Fruit fly (Drosophila melanogaster) S2 (cell line): ENCODE measurements around the gene tow.

ENCODE experiments used
- CG8478 ChIP-seq: fragments of >200 bp; optimal IDR thresholded peaks from 2 replicates; lab custom pipeline; 2018
- CTCF ChIP-seq, 2 experiments: fragments of >200 bp; optimal IDR thresholded peaks; 2 replicates each; lab custom pipeline; 2018

DNA sequence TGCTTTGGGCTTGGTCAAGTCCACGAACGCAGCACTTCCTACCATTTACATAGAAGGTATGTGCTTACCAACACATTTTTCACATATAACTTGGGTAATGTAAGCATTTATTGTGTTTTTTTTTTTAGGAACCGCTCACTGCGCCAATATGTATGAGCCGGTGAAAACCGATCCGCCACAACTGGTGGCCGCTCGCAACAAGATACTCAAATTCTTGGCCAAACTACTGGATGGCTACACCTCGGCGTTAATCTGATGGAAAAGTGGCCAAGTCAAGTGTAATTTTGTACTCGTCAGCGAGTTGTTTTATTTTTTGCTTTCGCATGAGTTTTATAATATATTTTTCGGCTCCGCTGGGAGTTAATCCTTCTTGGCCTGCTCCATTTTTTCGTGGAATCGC is 28.6 kb downstream of the tow start:
- TF ChIP-seq CG8478 (lab: Kevin White, UChicago) (no peak), CTCF (optimal IDR thresholded peaks at IDR 0.05; lab: Kevin White, UChicago) (no peak)
